Fruit fly (Drosophila melanogaster) whole organism: ENCODE measurements around the gene wb.

Experiments
- CG8478 ChIP-seq: fragments of >200 bp; optimal IDR thresholded peaks from 2 replicates; lab custom pipeline; 2018; ENCODE audit warnings: inconsistent platforms
- EcR ChIP-seq, 2 experiments: fragments of >200 bp; optimal IDR thresholded peaks; 2 replicates each; lab custom pipeline; 2017; ENCODE audit warnings: missing biosample characterization in 2 of 2, missing genetic modification characterization in 2 of 2, missing genetic modification reagents in 2 of 2
- pan ChIP-seq: fragments of >200 bp; optimal IDR thresholded peaks from 2 replicates; lab custom pipeline; 2017
- psq ChIP-seq: fragments of >200 bp; optimal IDR thresholded peaks from 2 replicates; lab custom pipeline; 2017
- usp ChIP-seq: fragments of >200 bp; optimal IDR thresholded peaks from 2 replicates; lab custom pipeline; 2017; ENCODE audit warnings: missing biosample characterization, missing genetic modification characterization, mixed read lengths

DNA sequence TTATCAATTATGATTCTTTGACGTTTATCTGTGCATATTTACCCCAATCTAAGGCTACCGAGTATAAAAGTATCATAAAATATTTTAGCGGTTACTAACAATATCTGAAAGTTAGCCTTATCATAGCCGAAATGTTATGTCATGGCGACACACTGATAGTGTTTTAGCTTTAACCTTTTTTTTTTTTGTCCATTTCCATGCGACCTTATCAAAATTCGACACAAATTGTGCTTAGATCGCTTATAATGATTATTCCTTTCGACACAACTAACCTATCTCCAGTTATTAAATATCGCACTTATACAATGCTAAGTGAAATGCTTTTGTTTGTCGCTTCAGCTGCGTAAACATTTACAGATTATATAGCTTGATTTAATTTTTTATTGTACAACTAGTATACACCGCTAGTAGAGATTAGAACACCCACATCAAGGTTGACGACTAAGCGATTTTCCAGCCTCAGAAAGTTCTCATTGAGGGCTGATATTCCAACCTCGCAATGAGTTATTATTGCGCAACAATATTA lies 73.5 kb downstream of the wb start:
- TF ChIP-seq psq (lab: Kevin White, UChicago) (no peak), CG8478 (lab: Kevin White, UChicago) (no peak), usp (no peak), EcR (GFP tag; optimal IDR thresholded peaks at IDR 0.05; lab: Kevin White, UChicago) (no peak), pan (lab: Kevin White, UChicago) (no peak)
